Worm (Caenorhabditis elegans) whole organism, L4 larva: ENCODE data around the gene F57G4.11.

Experiments
- F10B5.3 ChIP-seq: sonication (generic microtip); optimal IDR thresholded peaks from 2 replicates; lab custom pipeline; 2016; ENCODE audit warnings: mild to moderate bottlenecking, missing genetic modification characterization, missing compliant biosample characterization
- T20F7.1 ChIP-seq: fragments of 200-800 bp; sonication (Bioruptor generic); optimal IDR thresholded peaks from 2 replicates; lab custom pipeline; 2018; ENCODE audit warnings: mild to moderate bottlenecking, missing genetic modification characterization, missing compliant biosample characterization
- Y105C5A.15 ChIP-seq: fragments of 200-800 bp; sonication (Bioruptor generic); IDR thresholded peaks from 2 replicates; pipeline ENCODE4 v1.3.6; 2022; ENCODE audit warnings: missing genetic modification characterization, missing compliant biosample characterization
- ZK337.2 ChIP-seq: fragments of 200-800 bp; sonication (Bioruptor generic); IDR thresholded peaks from 2 replicates; pipeline ENCODE4 v1.3.6; 2022; ENCODE audit warnings: missing genetic modification reagents, missing genetic modification characterization, missing compliant biosample characterization
- aha-1 ChIP-seq: fragments of 150-350 bp; peaks from one replicate; lab custom pipeline; 2014; ENCODE audit warnings: missing biosample characterization, missing genetic modification characterization
- arid-1 ChIP-seq: fragments of 200-800 bp; sonication (Bioruptor generic); conservative IDR thresholded peaks from 2 replicates; pipeline ENCODE4 v1.3.6; 2022; ENCODE audit warnings: missing genetic modification reagents, missing genetic modification characterization, missing compliant biosample characterization
- attf-4 ChIP-seq: sonication (generic microtip); optimal IDR thresholded peaks from 3 replicates; lab custom pipeline; 2017; ENCODE audit warnings: missing biosample characterization, missing genetic modification characterization
- ceh-20 ChIP-seq: fragments of 200-800 bp; sonication (Bioruptor generic); IDR thresholded peaks from 2 replicates; pipeline ENCODE4 v1.3.6; 2022; ENCODE audit warnings: missing genetic modification reagents, missing genetic modification characterization, missing compliant biosample characterization
- ceh-32 ChIP-seq: sonication (generic microtip); optimal IDR thresholded peaks from 2 replicates; lab custom pipeline; 2016; ENCODE audit warnings: mild to moderate bottlenecking, missing genetic modification characterization, missing compliant biosample characterization; ENCODE audit not compliant: poor library complexity
- ceh-44 ChIP-seq: fragments of 200-800 bp; sonication (Bioruptor generic); IDR thresholded peaks from 2 replicates; pipeline ENCODE4 v1.3.6; 2022; ENCODE audit warnings: missing genetic modification reagents, missing genetic modification characterization, missing compliant biosample characterization
- cey-2 ChIP-seq: sonication (generic microtip); optimal IDR thresholded peaks from 3 replicates; lab custom pipeline; 2017; ENCODE audit warnings: missing genetic modification characterization, mild to moderate bottlenecking, missing compliant biosample characterization, antibody characterized with exemption, borderline replicate concordance; ENCODE audit not compliant: insufficient read depth
- ctbp-1 ChIP-seq: fragments of 200-800 bp; sonication (Bioruptor generic); IDR thresholded peaks from 2 replicates; pipeline ENCODE4 v1.3.6; 2022; ENCODE audit warnings: missing genetic modification reagents, missing genetic modification characterization, missing compliant biosample characterization
- dmd-8 ChIP-seq: fragments of 200-800 bp; sonication (Bioruptor generic); IDR thresholded peaks from 2 replicates; pipeline ENCODE4 v1.3.6; 2022; ENCODE audit warnings: missing genetic modification characterization, missing compliant biosample characterization
- dmd-9 ChIP-seq: fragments of 200-800 bp; sonication (Bioruptor generic); IDR thresholded peaks from 2 replicates; pipeline ENCODE4 v1.3.6; 2022; ENCODE audit warnings: missing genetic modification reagents, missing genetic modification characterization, missing compliant biosample characterization
- gei-8 ChIP-seq: fragments of 200-800 bp; sonication (Bioruptor generic); optimal IDR thresholded peaks from 2 replicates; lab custom pipeline; 2018; ENCODE audit warnings: mild to moderate bottlenecking, missing genetic modification characterization, missing compliant biosample characterization
- hlh-11 ChIP-seq: fragments of 200-800 bp; sonication (Bioruptor generic); optimal IDR thresholded peaks from 2 replicates; lab custom pipeline; 2018; ENCODE audit warnings: mild to moderate bottlenecking, missing genetic modification characterization, missing compliant biosample characterization
- lin-29 ChIP-seq: fragments of 200-800 bp; sonication (Bioruptor generic); IDR thresholded peaks from 2 replicates; pipeline ENCODE4 v1.3.6; 2022; ENCODE audit warnings: missing genetic modification reagents, missing genetic modification characterization, missing compliant biosample characterization
- lin-39 ChIP-seq: fragments of 150-350 bp; optimal IDR thresholded peaks from 2 replicates; lab custom pipeline; 2014; ENCODE audit warnings: missing biosample characterization, missing genetic modification reagents, missing genetic modification characterization
- lir-3 ChIP-seq: sonication (generic microtip); optimal IDR thresholded peaks from 2 replicates; lab custom pipeline; 2016; ENCODE audit warnings: mild to moderate bottlenecking, missing genetic modification characterization, missing compliant biosample characterization
- mdl-1 ChIP-seq, 2 experiments: fragments of 150-350 bp in 1 of 2; sonication (generic microtip) in 1 of 2; optimal IDR thresholded peaks; 2 replicates each; lab custom pipeline; 2014 to 2017; ENCODE audit warnings: missing biosample characterization in 2 of 2, missing genetic modification characterization in 2 of 2
- mes-2 ChIP-seq: sonication (generic microtip); optimal IDR thresholded peaks from 2 replicates; lab custom pipeline; 2016; ENCODE audit warnings: missing genotype, mild to moderate bottlenecking, missing genetic modification characterization, missing compliant biosample characterization; ENCODE audit not compliant: poor library complexity, severe bottlenecking
- nhr-42 ChIP-seq: fragments of 200-800 bp; sonication (Bioruptor generic); IDR thresholded peaks from 2 replicates; pipeline ENCODE4 v1.3.6; 2022; ENCODE audit warnings: missing genetic modification characterization, missing compliant biosample characterization
- nhr-48 ChIP-seq: sonication (generic microtip); optimal IDR thresholded peaks from 2 replicates; lab custom pipeline; 2016; ENCODE audit warnings: mild to moderate bottlenecking, missing genetic modification characterization, missing compliant biosample characterization
- nhr-6 ChIP-seq: fragments of 150-350 bp; optimal IDR thresholded peaks from 2 replicates; lab custom pipeline; 2014; ENCODE audit warnings: missing biosample characterization, missing genetic modification characterization
- pha-4 ChIP-seq, 2 experiments: fragments of 150-350 bp in 1 of 2; fragments of 200-800 bp in 1 of 2; sonication (Bioruptor generic) in 1 of 2; IDR thresholded peaks in 1 of 2; optimal IDR thresholded peaks in 1 of 2; 2 replicates each; pipeline versions ENCODE4 v1.3.6 to Lab custom; 2014 to 2022; ENCODE audit warnings: missing genetic modification characterization in 2 of 2, missing genetic modification reagents in 2 of 2, missing biosample characterization in 1 of 2, missing compliant biosample characterization in 1 of 2
- php-3 ChIP-seq: fragments of 200-800 bp; sonication (Bioruptor generic); IDR thresholded peaks from 2 replicates; pipeline ENCODE4 v1.3.6; 2022; ENCODE audit warnings: missing genetic modification reagents, missing genetic modification characterization, missing compliant biosample characterization
- saeg-2 ChIP-seq: fragments of 200-800 bp; sonication (Bioruptor generic); IDR thresholded peaks from 2 replicates; pipeline ENCODE4 v1.3.6; 2022; ENCODE audit warnings: missing genetic modification reagents, missing genetic modification characterization, missing compliant biosample characterization
- sdz-12 ChIP-seq: fragments of 200-800 bp; sonication (Bioruptor generic); optimal IDR thresholded peaks from 2 replicates; lab custom pipeline; 2018; ENCODE audit warnings: mild to moderate bottlenecking, missing genetic modification characterization, missing compliant biosample characterization
- snpc-1.2 ChIP-seq: fragments of 200-800 bp; sonication (Bioruptor generic); IDR thresholded peaks from 2 replicates; pipeline ENCODE4 v1.3.6; 2022; ENCODE audit warnings: missing genetic modification reagents, missing genetic modification characterization, missing compliant biosample characterization
- unc-62 ChIP-seq, 3 experiments: fragments of 150-350 bp in 1 of 3; sonication (generic microtip); optimal IDR thresholded peaks in 2 of 3; peaks in 1 of 3; 1 replicate in 1 of 3; 2 replicates in 2 of 3; lab custom pipeline; 2014 to 2017; ENCODE audit warnings: missing biosample characterization in 3 of 3, missing genetic modification characterization in 3 of 3, missing genetic modification reagents in 3 of 3, missing genotype in 1 of 3
- zag-1 ChIP-seq: fragments of 150-350 bp; optimal IDR thresholded peaks from 2 replicates; lab custom pipeline; 2014; ENCODE audit warnings: missing biosample characterization, missing genetic modification characterization
- zfp-2 ChIP-seq: sonication (generic microtip); optimal IDR thresholded peaks from 2 replicates; lab custom pipeline; 2016; ENCODE audit warnings: mild to moderate bottlenecking, missing genetic modification characterization, missing compliant biosample characterization

F57G4.11 gene

ce11 chrV:17665906-17666305 lies 40.9 kb downstream of the F57G4.11 start, which contains the start of gene F59A1.11 (continued):
- TF ChIP-seq dmd-9 (no peak), hlh-11 (tag; lab: Kevin White, UChicago) (no peak), lin-29 (GFP tag; lab: Robert Waterston, UW) (no peak), attf-4 (no peak)

ce11 chrV:17667676-17668075 lies 42.7 kb downstream of the F57G4.11 start, which contains the start of gene F59A1.12:
Gene F59A1.12 (minus strand): TSS chrV:17667776.
- TF ChIP-seq lin-39 (tag; lab: Kevin White, UChicago) = no peak
- TF ChIP-seq nhr-42 = no peak
- no peak for TF ChIP-seq ceh-32 (tag; lab: Kevin White, UChicago)
- TF ChIP-seq ceh-20 (GFP tag; lab: Robert Waterston, UW) = no peak
- TF ChIP-seq dmd-8 (GFP tag; lab: Robert Waterston, UW) = no peak
- no peak for TF ChIP-seq saeg-2
- TF ChIP-seq pha-4 (GFP tag; IDR thresholded peaks at IDR 0.05; lab: Robert Waterston, UW) = no peak
- TF ChIP-seq pha-4 (tag; optimal IDR thresholded peaks at IDR 0.05; lab: Kevin White, UChicago) = no peak
- TF ChIP-seq ceh-44 = no peak
- TF ChIP-seq ZK337.2 (GFP tag; lab: Robert Waterston, UW) = no peak
- TF ChIP-seq lin-29 (GFP tag; lab: Robert Waterston, UW) = no peak
- no peak for TF ChIP-seq ctbp-1 (GFP tag; lab: Robert Waterston, UW)
- no peak for TF ChIP-seq F10B5.3 (tag; lab: Kevin White, UChicago)
- TF ChIP-seq nhr-48 (tag; lab: Kevin White, UChicago) = no peak
- TF ChIP-seq lir-3 = no peak
- TF ChIP-seq php-3 (GFP tag; lab: Robert Waterston, UW) = no peak
- no peak for TF ChIP-seq mdl-1 (tag; optimal IDR thresholded peaks at IDR 0.05; lab: Kevin White, UChicago)

- TF ChIP-seq gei-8 (GFP tag; lab: Kevin White, UChicago) (no peak), lir-3 (no peak), dmd-8 (GFP tag; lab: Robert Waterston, UW) (no peak), unc-62 (GFP tag; optimal IDR thresholded peaks at IDR 0.05 in 1 of 2; lab: Kevin White, UChicago) (no peak), unc-62 (tag; optimal IDR thresholded peaks at IDR 0.05; lab: Kevin White, UChicago) (no peak), cey-2 (tag; lab: Kevin White, UChicago) (no peak), T20F7.1 (GFP tag; lab: Kevin White, UChicago) (no peak), Y105C5A.15 (GFP tag; lab: Robert Waterston, UW) (no peak), mes-2 (tag; lab: Kevin White, UChicago) (no peak)
These were observed 43.5 kb downstream of the F57G4.11 start, which contains the start of gene str-89 for ce11 chrV:17668531-17668930. Gene str-89 (plus strand): TSS chrV:17668831.

ce11 chrV:17673343-17673742 lies 48.3 kb downstream of the F57G4.11 start, which contains the start of gene str-93:
Gene str-93 (minus strand): TSS chrV:17673443.
- no peak for TF ChIP-seq arid-1 (GFP tag; lab: Robert Waterston, UW)

ce11 chrV:17676553-17676952 lies 51.5 kb downstream of the F57G4.11 start, which contains the start of gene str-92:
Gene str-92 (minus strand): TSS chrV:17676653.
- no peak for TF ChIP-seq nhr-6
- TF ChIP-seq zfp-2 (tag; lab: Kevin White, UChicago) = no peak
- TF ChIP-seq aha-1 = no peak
- no peak for TF ChIP-seq snpc-1.2
- TF ChIP-seq zag-1 (tag; lab: Kevin White, UChicago) = no peak
- no peak for TF ChIP-seq sdz-12
